Worm (Caenorhabditis elegans) whole organism, late embryonic: ENCODE data around the gene add-2.
A peak's percentile ranks its signal among the peaks of the same experiment; 100 is the strongest.

Experiments
- ahr-1 ChIP-seq: sonication (generic microtip); optimal IDR thresholded peaks from 2 replicates; lab custom pipeline; 2016; ENCODE audit warnings: missing genetic modification characterization, missing compliant biosample characterization
- ceh-14 ChIP-seq: sonication (generic microtip); optimal IDR thresholded peaks from 2 replicates; lab custom pipeline; 2016; ENCODE audit warnings: missing genotype, missing genetic modification characterization, missing compliant biosample characterization
- ceh-19 ChIP-seq: fragments of 200-800 bp; sonication (Bioruptor generic); optimal IDR thresholded peaks from 2 replicates; lab custom pipeline; 2018; ENCODE audit warnings: mild to moderate bottlenecking, missing genetic modification characterization, missing compliant biosample characterization
- ceh-2 ChIP-seq: sonication (generic microtip); optimal IDR thresholded peaks from 2 replicates; lab custom pipeline; 2016; ENCODE audit warnings: missing genotype, missing genetic modification characterization, missing compliant biosample characterization
- ceh-24 ChIP-seq: sonication (generic microtip); optimal IDR thresholded peaks from 2 replicates; lab custom pipeline; 2016; ENCODE audit warnings: mild to moderate bottlenecking, missing genetic modification characterization, missing compliant biosample characterization
- ceh-30 ChIP-seq: fragments of 150-350 bp; optimal IDR thresholded peaks from 2 replicates; lab custom pipeline; 2014; ENCODE audit warnings: missing biosample characterization, missing genetic modification characterization
- ceh-31 ChIP-seq: sonication (generic microtip); optimal IDR thresholded peaks from 2 replicates; lab custom pipeline; 2016; ENCODE audit warnings: missing genetic modification characterization, missing compliant biosample characterization
- ceh-34 ChIP-seq: sonication (generic microtip); optimal IDR thresholded peaks from 2 replicates; lab custom pipeline; 2016; ENCODE audit warnings: mild to moderate bottlenecking, missing genetic modification characterization, missing compliant biosample characterization
- ceh-45 ChIP-seq: fragments of 200-800 bp; sonication (Bioruptor generic); IDR thresholded peaks from 2 replicates; pipeline ENCODE4 v1.3.6; 2022; ENCODE audit warnings: missing genetic modification reagents, missing genetic modification characterization, missing compliant biosample characterization
- ceh-48 ChIP-seq: sonication (generic microtip); optimal IDR thresholded peaks from 2 replicates; lab custom pipeline; 2016; ENCODE audit warnings: missing genetic modification characterization, inconsistent platforms, missing compliant biosample characterization
- ceh-6 ChIP-seq: fragments of 200-800 bp; sonication (Bioruptor generic); optimal IDR thresholded peaks from 2 replicates; lab custom pipeline; 2018; ENCODE audit warnings: mild to moderate bottlenecking, missing genetic modification characterization, missing compliant biosample characterization
- dmd-4 ChIP-seq: sonication (generic microtip); optimal IDR thresholded peaks from 2 replicates; lab custom pipeline; 2016; ENCODE audit warnings: borderline replicate concordance, missing genetic modification characterization, missing compliant biosample characterization
- dve-1 ChIP-seq: sonication (generic microtip); optimal IDR thresholded peaks from 2 replicates; lab custom pipeline; 2017; ENCODE audit warnings: antibody characterized with exemption, mild to moderate bottlenecking, missing genetic modification characterization, missing compliant biosample characterization
- elt-2 ChIP-seq: sonication (generic microtip); optimal IDR thresholded peaks from 2 replicates; lab custom pipeline; 2016; ENCODE audit warnings: missing genetic modification reagents, missing genetic modification characterization, missing compliant biosample characterization
- eyg-1 ChIP-seq: sonication (generic microtip); optimal IDR thresholded peaks from 2 replicates; lab custom pipeline; 2016; ENCODE audit warnings: missing genotype, missing genetic modification characterization, missing compliant biosample characterization
- fkh-6 ChIP-seq: sonication (generic microtip); optimal IDR thresholded peaks from 2 replicates; lab custom pipeline; 2016; ENCODE audit warnings: missing genetic modification characterization, missing compliant biosample characterization
- hlh-30 ChIP-seq: sonication (generic microtip); optimal IDR thresholded peaks from 2 replicates; lab custom pipeline; 2017; ENCODE audit warnings: antibody characterized with exemption, missing genetic modification characterization, missing compliant biosample characterization; ENCODE audit not compliant: insufficient read depth
- hlh-8 ChIP-seq: sonication (generic microtip); optimal IDR thresholded peaks from 2 replicates; lab custom pipeline; 2016; ENCODE audit warnings: missing genotype, missing genetic modification characterization, missing compliant biosample characterization
- lin-11 ChIP-seq: fragments of 200-800 bp; sonication (Bioruptor generic); optimal IDR thresholded peaks from 2 replicates; lab custom pipeline; 2018; ENCODE audit warnings: mild to moderate bottlenecking, missing genetic modification characterization, missing compliant biosample characterization
- nfya-1 ChIP-seq: sonication (generic microtip); optimal IDR thresholded peaks from 2 replicates; lab custom pipeline; 2017; ENCODE audit warnings: missing genetic modification characterization, mild to moderate bottlenecking, missing compliant biosample characterization, antibody characterized with exemption, moderate library complexity
- nhr-11 ChIP-seq: fragments of 150-350 bp; optimal IDR thresholded peaks from 2 replicates; lab custom pipeline; 2014; ENCODE audit warnings: missing biosample characterization, missing genetic modification characterization
- npax-4 ChIP-seq: sonication (generic microtip); optimal IDR thresholded peaks from 2 replicates; lab custom pipeline; 2016; ENCODE audit warnings: missing genetic modification characterization, missing compliant biosample characterization
- odd-2 ChIP-seq: sonication (generic microtip); optimal IDR thresholded peaks from 2 replicates; lab custom pipeline; 2017; ENCODE audit warnings: antibody characterized with exemption, mild to moderate bottlenecking, missing genetic modification characterization, missing compliant biosample characterization
- pag-3 ChIP-seq: sonication (generic microtip); optimal IDR thresholded peaks from 2 replicates; lab custom pipeline; 2016; ENCODE audit warnings: missing compliant biosample characterization, missing genetic modification characterization, borderline replicate concordance
- pha-2 ChIP-seq: sonication (generic microtip); optimal IDR thresholded peaks from 2 replicates; lab custom pipeline; 2017; ENCODE audit warnings: mild to moderate bottlenecking, missing genetic modification characterization, missing compliant biosample characterization
- pha-4 ChIP-seq: fragments of 150-350 bp; optimal IDR thresholded peaks from 2 replicates; lab custom pipeline; 2018; ENCODE audit warnings: missing biosample characterization, missing genetic modification reagents, missing genetic modification characterization
- pqm-1 ChIP-seq: sonication (generic microtip); optimal IDR thresholded peaks from 2 replicates; lab custom pipeline; 2016; ENCODE audit warnings: missing genetic modification characterization, missing compliant biosample characterization
- pros-1 ChIP-seq: fragments of 150-350 bp; optimal IDR thresholded peaks from 2 replicates; lab custom pipeline; 2014; ENCODE audit warnings: missing biosample characterization, missing genetic modification reagents, missing genetic modification characterization
- ref-2 ChIP-seq: sonication (generic microtip); optimal IDR thresholded peaks from 2 replicates; lab custom pipeline; 2016; ENCODE audit warnings: missing genetic modification characterization, missing compliant biosample characterization
- sdc-2 ChIP-seq: sonication (generic microtip); optimal IDR thresholded peaks from 2 replicates; lab custom pipeline; 2016; ENCODE audit warnings: missing genotype, missing genetic modification characterization, missing compliant biosample characterization
- sox-2 ChIP-seq: fragments of 200-800 bp; sonication (Bioruptor generic); IDR thresholded peaks from 2 replicates; pipeline ENCODE4 v1.3.6; 2022; ENCODE audit warnings: missing genetic modification reagents, missing genetic modification characterization, missing compliant biosample characterization
- sox-4 ChIP-seq: sonication (generic microtip); optimal IDR thresholded peaks from 2 replicates; lab custom pipeline; 2017; ENCODE audit warnings: mild to moderate bottlenecking, missing genetic modification characterization, inconsistent platforms, missing compliant biosample characterization
- syd-9 ChIP-seq: sonication (generic microtip); optimal IDR thresholded peaks from 2 replicates; lab custom pipeline; 2016; ENCODE audit warnings: mild to moderate bottlenecking, missing genetic modification characterization, moderate library complexity, missing compliant biosample characterization
- tbx-7 ChIP-seq: sonication (generic microtip); optimal IDR thresholded peaks from 2 replicates; lab custom pipeline; 2016; ENCODE audit warnings: missing genotype, missing genetic modification characterization, missing compliant biosample characterization
- unc-42 ChIP-seq: sonication (generic microtip); optimal IDR thresholded peaks from 2 replicates; lab custom pipeline; 2016; ENCODE audit warnings: missing genotype, missing genetic modification characterization, missing compliant biosample characterization
- unc-55 ChIP-seq: sonication (generic microtip); optimal IDR thresholded peaks from 2 replicates; lab custom pipeline; 2017; ENCODE audit warnings: missing biosample characterization, missing genetic modification reagents, missing genetic modification characterization
- zip-5 ChIP-seq: sonication (generic microtip); optimal IDR thresholded peaks from 2 replicates; lab custom pipeline; 2016; ENCODE audit warnings: missing genetic modification characterization, missing compliant biosample characterization

Gene add-2

DNA sequence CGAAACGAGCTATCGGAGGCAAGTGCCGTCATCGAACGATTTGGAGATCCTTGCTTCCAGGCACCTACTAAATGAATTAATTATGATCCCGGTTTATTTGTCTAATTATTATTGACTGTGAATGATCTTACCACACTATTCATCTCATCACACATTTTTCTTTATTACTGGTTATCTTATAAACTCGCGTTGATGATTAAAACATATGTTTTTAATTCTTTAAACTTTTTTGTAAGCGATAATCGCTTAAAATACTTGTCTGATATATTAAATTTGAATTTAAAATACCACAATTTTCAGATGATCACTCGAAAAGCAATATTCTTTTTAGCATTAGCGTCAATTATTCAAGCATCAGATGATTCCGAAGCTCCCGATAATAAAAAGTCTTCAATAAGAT lies 31.9 kb upstream of the add-2 start, which contains the start of gene F10C2.5:
Gene F10C2.5, plus strand, starts transcription at position 301 of the 400 bp plus-strand sequence.
- TF ChIP-seq pha-2 (tag; lab: Kevin White, UChicago) (no peak), nhr-11 (tag; lab: Kevin White, UChicago) (no peak), ahr-1 (tag; lab: Kevin White, UChicago) (no peak), hlh-8 (tag; lab: Kevin White, UChicago) (no peak), eyg-1 (tag; lab: Kevin White, UChicago) (no peak), dve-1 (tag; lab: Kevin White, UChicago) (no peak), elt-2 (no peak), pros-1 (tag; lab: Kevin White, UChicago) (no peak), unc-42 (tag; lab: Kevin White, UChicago) (no peak), zip-5 (tag; lab: Kevin White, UChicago) (no peak), fkh-6 (tag; lab: Kevin White, UChicago) (no peak), sdc-2 (tag; lab: Kevin White, UChicago) (no peak), npax-4 (no peak), hlh-30 (tag; lab: Kevin White, UChicago) (no peak), sox-4 (tag; lab: Kevin White, UChicago) (no peak), ceh-45 (no peak)

DNA sequence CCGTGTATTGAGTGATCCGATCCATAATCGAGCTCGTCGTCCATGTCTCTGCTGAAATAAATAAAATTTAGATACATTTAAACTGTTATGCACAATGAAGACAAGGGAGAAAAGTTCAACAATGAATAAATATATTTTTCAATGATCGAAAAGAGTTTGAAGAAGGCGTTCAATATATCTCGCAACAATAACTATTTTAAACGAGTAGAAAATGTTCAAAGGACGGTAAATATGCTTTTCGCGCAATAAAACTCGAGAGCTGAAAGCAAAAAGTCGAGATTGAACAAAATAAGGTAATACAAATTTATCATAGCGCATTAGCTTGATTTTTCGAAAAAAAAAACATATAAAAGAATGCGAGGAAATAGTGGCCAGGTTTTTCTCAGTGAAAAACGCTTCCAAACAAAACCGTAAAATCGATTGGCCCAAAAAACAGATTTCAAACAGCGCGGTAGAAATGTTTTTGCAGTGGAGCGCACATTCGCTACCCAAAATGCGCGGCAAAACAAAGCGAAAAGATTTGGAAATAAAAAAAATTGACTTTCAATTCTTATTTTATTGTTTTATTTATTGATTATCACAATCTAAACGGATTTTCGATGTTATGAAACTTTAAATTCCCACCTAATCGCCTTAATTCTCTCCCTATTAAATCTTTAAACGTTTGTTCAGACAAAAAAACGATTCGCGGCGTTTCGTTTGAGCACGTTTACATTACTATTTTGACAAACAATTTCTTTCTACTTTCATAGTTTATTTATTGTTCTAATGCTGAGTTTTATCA lies 27.8 kb upstream of the add-2 start, which contains the start of the genes kup-1 and F10C2.4:
Gene kup-1, minus strand, starts transcription at position 51 of the 784 bp plus-strand sequence.
Gene F10C2.4, plus strand, starts transcription at position 734 of the 784 bp plus-strand sequence.
- TF ChIP-seq ceh-48 (tag; lab: Kevin White, UChicago) (peak; percentile 28), unc-55 (GFP tag; lab: Kevin White, UChicago) (peak; percentile 40), pqm-1 (tag; lab: Kevin White, UChicago) (no peak), nfya-1 (tag; lab: Kevin White, UChicago) (peak; percentile 12), syd-9 (tag; lab: Kevin White, UChicago) (no peak), ceh-6 (GFP tag; lab: Kevin White, UChicago) (no peak), dmd-4 (tag; lab: Kevin White, UChicago) (no peak)
- TF ChIP-seq, all 69 proteins: peak for 3

DNA sequence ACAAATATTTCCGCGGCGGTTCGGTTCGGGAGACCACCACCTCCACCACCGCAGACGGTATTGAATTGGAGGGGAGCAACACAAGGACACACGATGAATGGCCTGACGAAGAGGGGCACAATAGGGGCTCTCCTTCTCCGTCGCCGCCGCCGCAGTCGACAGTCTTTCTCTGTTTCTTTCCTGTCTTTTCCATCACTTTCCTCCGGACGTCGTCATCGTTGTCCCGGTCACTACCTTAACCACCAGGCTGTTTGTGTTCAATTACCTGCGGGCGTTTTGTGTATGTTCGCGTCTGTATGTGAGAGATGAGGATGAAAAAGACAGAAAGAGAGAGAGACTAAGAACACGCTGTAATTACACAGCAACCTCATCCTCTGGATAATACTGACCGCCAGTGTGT lies 26.5 kb upstream of the add-2 start:
- TF ChIP-seq tbx-7 (tag; lab: Kevin White, UChicago) (no peak), sox-2 (GFP tag; lab: Robert Waterston, UW) (peak; percentile 38), pros-1 (tag; lab: Kevin White, UChicago) (peak; percentile 3), ceh-24 (tag; lab: Kevin White, UChicago) (no peak), unc-55 (GFP tag; lab: Kevin White, UChicago) (no peak), ahr-1 (tag; lab: Kevin White, UChicago) (no peak), ref-2 (tag; lab: Kevin White, UChicago) (peak; percentile 35), ceh-2 (tag; lab: Kevin White, UChicago) (peak; percentile 12), ceh-31 (tag; lab: Kevin White, UChicago) (peak; percentile 38), ceh-19 (GFP tag; lab: Kevin White, UChicago) (no peak), odd-2 (no peak), ceh-14 (tag; lab: Kevin White, UChicago) (no peak), dmd-4 (tag; lab: Kevin White, UChicago) (peak; percentile 2), ceh-34 (tag; lab: Kevin White, UChicago) (peak; percentile 23), pha-2 (tag; lab: Kevin White, UChicago) (no peak), hlh-8 (tag; lab: Kevin White, UChicago) (no peak), pha-4 (tag; lab: Kevin White, UChicago) (no peak), ceh-30 (tag; lab: Kevin White, UChicago) (no peak), sdc-2 (tag; lab: Kevin White, UChicago) (no peak), lin-11 (no peak), syd-9 (tag; lab: Kevin White, UChicago) (no peak), unc-42 (tag; lab: Kevin White, UChicago) (no peak), pag-3 (tag; lab: Kevin White, UChicago) (no peak)
